Worm (Caenorhabditis elegans) whole organism, L3 larva: ENCODE data around the gene R05G6.4.

Source experiments
- aly-2 ChIP-seq: fragments of 150-350 bp; optimal IDR thresholded peaks from 2 replicates; lab custom pipeline; 2014; ENCODE audit warnings: missing biosample characterization, missing genetic modification characterization
- ama-1 ChIP-seq: fragments of 150-350 bp; optimal IDR thresholded peaks from 2 replicates; lab custom pipeline; 2018
- ceh-16 ChIP-seq: sonication (generic microtip); optimal IDR thresholded peaks from 2 replicates; lab custom pipeline; 2017; ENCODE audit warnings: missing biosample characterization, missing genetic modification characterization
- ceh-28 ChIP-seq: fragments of 150-350 bp; optimal IDR thresholded peaks from 2 replicates; lab custom pipeline; 2014; ENCODE audit warnings: missing biosample characterization, missing genetic modification reagents, missing genetic modification characterization
- ceh-9 ChIP-seq: sonication (generic microtip); optimal IDR thresholded peaks from 2 replicates; lab custom pipeline; 2018; ENCODE audit warnings: missing biosample characterization, missing genetic modification characterization
- daf-12 ChIP-seq: fragments of 150-350 bp; optimal IDR thresholded peaks from 2 replicates; lab custom pipeline; 2014; ENCODE audit warnings: missing biosample characterization, missing genetic modification reagents, missing genetic modification characterization
- egl-27 ChIP-seq: sonication (generic microtip); optimal IDR thresholded peaks from 4 replicates; lab custom pipeline; 2017; ENCODE audit warnings: missing biosample characterization, missing genetic modification reagents, missing genetic modification characterization
- elt-1 ChIP-seq: fragments of 150-350 bp; optimal IDR thresholded peaks from 2 replicates; lab custom pipeline; 2014; ENCODE audit warnings: missing biosample characterization, missing genetic modification characterization
- elt-2 ChIP-seq: sonication (generic microtip); optimal IDR thresholded peaks from 2 replicates; lab custom pipeline; 2016; ENCODE audit warnings: missing genetic modification reagents, mild to moderate bottlenecking, missing genetic modification characterization, missing compliant biosample characterization
- eor-1 ChIP-seq, 2 experiments: fragments of 150-350 bp; optimal IDR thresholded peaks; 2 replicates each; lab custom pipeline; 2014 to 2018; ENCODE audit warnings: missing biosample characterization in 2 of 2, missing genetic modification characterization in 2 of 2
- fkh-10 ChIP-seq: sonication (generic microtip); optimal IDR thresholded peaks from 2 replicates; lab custom pipeline; 2017; ENCODE audit warnings: missing biosample characterization, missing genetic modification reagents, missing genetic modification characterization
- fkh-2 ChIP-seq: fragments of 150-350 bp; optimal IDR thresholded peaks from 2 replicates; lab custom pipeline; 2014; ENCODE audit warnings: missing biosample characterization, missing genetic modification reagents, missing genetic modification characterization
- fos-1 ChIP-seq: fragments of 150-350 bp; optimal IDR thresholded peaks from 2 replicates; lab custom pipeline; 2014; ENCODE audit warnings: missing biosample characterization, missing genetic modification characterization
- jun-1 ChIP-seq: fragments of 150-350 bp; optimal IDR thresholded peaks from 2 replicates; lab custom pipeline; 2014; ENCODE audit warnings: missing biosample characterization, missing genetic modification reagents, missing genetic modification characterization
- lin-15B ChIP-seq: fragments of 150-350 bp; optimal IDR thresholded peaks from 2 replicates; lab custom pipeline; 2014; ENCODE audit warnings: missing biosample characterization, missing genetic modification characterization
- lin-39 ChIP-seq: fragments of 150-350 bp; optimal IDR thresholded peaks from 2 replicates; lab custom pipeline; 2018; ENCODE audit warnings: missing biosample characterization, missing genetic modification reagents, missing genetic modification characterization
- lsy-12 ChIP-seq: sonication (generic microtip); optimal IDR thresholded peaks from 2 replicates; lab custom pipeline; 2016; ENCODE audit warnings: mild to moderate bottlenecking, missing genetic modification characterization, missing compliant biosample characterization
- mdl-1 ChIP-seq: fragments of 150-350 bp; optimal IDR thresholded peaks from 2 replicates; lab custom pipeline; 2014; ENCODE audit warnings: missing biosample characterization, missing genetic modification characterization
- mml-1 ChIP-seq: fragments of 150-350 bp; sonication (generic microtip); optimal IDR thresholded peaks from 3 replicates; lab custom pipeline; 2014; ENCODE audit warnings: missing biosample characterization, missing genetic modification characterization
- nfya-1 ChIP-seq: sonication (generic microtip); optimal IDR thresholded peaks from 2 replicates; lab custom pipeline; 2017; ENCODE audit warnings: missing genetic modification characterization, mild to moderate bottlenecking, missing compliant biosample characterization, antibody characterized with exemption, moderate library complexity; ENCODE audit not compliant: insufficient read depth
- nhr-12 ChIP-seq: fragments of 150-350 bp; optimal IDR thresholded peaks from 2 replicates; lab custom pipeline; 2014; ENCODE audit warnings: missing biosample characterization, missing genetic modification characterization
- nhr-23 ChIP-seq: fragments of 150-350 bp; optimal IDR thresholded peaks from 2 replicates; lab custom pipeline; 2014; ENCODE audit warnings: missing biosample characterization, missing genetic modification reagents, missing genetic modification characterization
- nhr-237 ChIP-seq: fragments of 150-350 bp; optimal IDR thresholded peaks from 2 replicates; lab custom pipeline; 2014; ENCODE audit warnings: missing biosample characterization, missing genetic modification characterization
- nhr-25 ChIP-seq: sonication (generic microtip); optimal IDR thresholded peaks from 2 replicates; lab custom pipeline; 2017; ENCODE audit warnings: missing biosample characterization, missing genetic modification characterization
- nhr-28 ChIP-seq: fragments of 150-350 bp; optimal IDR thresholded peaks from 2 replicates; lab custom pipeline; 2014; ENCODE audit warnings: missing biosample characterization, missing genetic modification characterization
- nhr-43 ChIP-seq: sonication (generic microtip); optimal IDR thresholded peaks from 2 replicates; lab custom pipeline; 2016; ENCODE audit warnings: mild to moderate bottlenecking, missing genetic modification characterization, missing compliant biosample characterization; ENCODE audit not compliant: poor library complexity, severe bottlenecking
- nhr-76 ChIP-seq: fragments of 150-350 bp; sonication (generic microtip); optimal IDR thresholded peaks from 5 replicates; lab custom pipeline; 2014; ENCODE audit warnings: missing biosample characterization, missing genetic modification characterization
- pha-4 ChIP-seq: fragments of 150-350 bp; optimal IDR thresholded peaks from 2 replicates; lab custom pipeline; 2014; ENCODE audit warnings: missing biosample characterization, missing genetic modification reagents, missing genetic modification characterization
- pqm-1 ChIP-seq: fragments of 150-350 bp; optimal IDR thresholded peaks from 2 replicates; lab custom pipeline; 2017; ENCODE audit warnings: missing biosample characterization, missing genetic modification characterization, inconsistent platforms
- sea-2 ChIP-seq: fragments of 150-350 bp; sonication (generic microtip); optimal IDR thresholded peaks from 4 replicates; lab custom pipeline; 2014; ENCODE audit warnings: missing biosample characterization, missing genetic modification reagents, missing genetic modification characterization
- skn-1 ChIP-seq: fragments of 150-350 bp; optimal IDR thresholded peaks from 2 replicates; lab custom pipeline; 2014; ENCODE audit warnings: missing biosample characterization, missing genetic modification characterization
- tbx-2 ChIP-seq: sonication (generic microtip); optimal IDR thresholded peaks from 2 replicates; lab custom pipeline; 2016; ENCODE audit warnings: mild to moderate bottlenecking, missing genetic modification characterization, missing compliant biosample characterization
- unc-62 ChIP-seq: fragments of 150-350 bp; sonication (generic microtip); optimal IDR thresholded peaks from 4 replicates; lab custom pipeline; 2014; ENCODE audit warnings: missing biosample characterization, missing genetic modification reagents, missing genetic modification characterization
- zag-1 ChIP-seq: fragments of 150-350 bp; optimal IDR thresholded peaks from 2 replicates; lab custom pipeline; 2014; ENCODE audit warnings: missing biosample characterization, missing genetic modification characterization
- ztf-4 ChIP-seq: fragments of 150-350 bp; optimal IDR thresholded peaks from 2 replicates; lab custom pipeline; 2014; ENCODE audit warnings: missing biosample characterization, missing genetic modification characterization

R05G6.4 gene

ce11 chrIV:7547843-7548578, 35.0 kb downstream of the R05G6.4 start, which contains the start of the genes cdd-2 and oef-1:
Gene cdd-2, minus strand, starts transcription at chrIV:7547893.
Gene oef-1, plus strand, starts transcription at chrIV:7548417.
- no peak for TF ChIP-seq nhr-237 (tag; lab: Kevin White, UChicago)
- TF ChIP-seq zag-1 (tag; lab: Kevin White, UChicago), result no peak

DNA sequence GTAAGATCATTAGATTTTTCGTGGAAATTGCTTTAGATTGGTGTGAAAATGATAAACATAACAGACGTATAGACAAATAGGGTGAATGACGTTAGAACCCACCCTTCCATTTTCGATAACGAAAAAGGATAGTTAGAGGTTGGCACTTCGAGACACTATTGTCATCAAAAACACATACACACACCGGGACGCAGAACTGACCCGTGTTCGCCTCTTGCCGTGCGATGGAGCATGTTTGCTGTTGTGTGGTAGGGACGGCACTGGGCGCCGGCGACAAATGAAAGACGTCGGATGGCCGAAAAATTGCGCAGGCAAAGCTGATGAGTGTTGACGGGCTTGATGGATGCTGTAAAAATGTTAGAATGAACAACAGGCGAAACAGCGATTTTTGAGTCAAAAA, 36.8 kb downstream of the R05G6.4 start:
- TF ChIP-seq unc-62 (GFP tag; lab: Kevin White, UChicago) (no peak), aly-2 (tag; lab: Kevin White, UChicago) (no peak), nhr-12 (tag; lab: Kevin White, UChicago) (no peak), lin-39 (tag; lab: Kevin White, UChicago) (peak; percentile 54), ama-1 (lab: Kevin White, UChicago) (no peak), lin-15B (peak; percentile 66), ceh-16 (tag; lab: Kevin White, UChicago) (no peak), egl-27 (tag; lab: Kevin White, UChicago) (peak; percentile 47), fkh-2 (no peak), ceh-28 (tag; lab: Kevin White, UChicago) (no peak), pqm-1 (tag; lab: Kevin White, UChicago) (peak; percentile 68), tbx-2 (tag; lab: Kevin White, UChicago) (no peak), ztf-4 (tag; lab: Kevin White, UChicago) (no peak), fkh-10 (GFP tag; lab: Kevin White, UChicago) (no peak), sea-2 (GFP tag; lab: Kevin White, UChicago) (no peak), elt-1 (tag; lab: Kevin White, UChicago) (no peak), pha-4 (tag; lab: Kevin White, UChicago) (peak; percentile 54), ceh-9 (tag; lab: Kevin White, UChicago) (no peak), eor-1 (tag; optimal IDR thresholded peaks at IDR 0.05; lab: Kevin White, UChicago) (no peak), skn-1 (tag; lab: Kevin White, UChicago) (peak; percentile 71), nfya-1 (tag; lab: Kevin White, UChicago) (peak; percentile 57), jun-1 (tag; lab: Kevin White, UChicago) (no peak), nhr-23 (peak; percentile 27), nhr-76 (tag; lab: Kevin White, UChicago) (no peak), elt-2 (peak; percentile 70)

- TF ChIP-seq pqm-1 (tag; lab: Kevin White, UChicago), result peak; percentile 45
- no peak for TF ChIP-seq fkh-2
- TF ChIP-seq mml-1 (tag; lab: Kevin White, UChicago), result no peak
- no peak for TF ChIP-seq nhr-12 (tag; lab: Kevin White, UChicago)
- no peak for TF ChIP-seq mdl-1
- no peak for TF ChIP-seq lsy-12 (tag; lab: Kevin White, UChicago)
- no peak for TF ChIP-seq fkh-10 (GFP tag; lab: Kevin White, UChicago)
These were observed 37.4 kb downstream of the R05G6.4 start, which contains the start of gene pam-1 for ce11 chrIV:7550445-7550844. Gene pam-1, minus strand, starts transcription at chrIV:7550812.

DNA sequence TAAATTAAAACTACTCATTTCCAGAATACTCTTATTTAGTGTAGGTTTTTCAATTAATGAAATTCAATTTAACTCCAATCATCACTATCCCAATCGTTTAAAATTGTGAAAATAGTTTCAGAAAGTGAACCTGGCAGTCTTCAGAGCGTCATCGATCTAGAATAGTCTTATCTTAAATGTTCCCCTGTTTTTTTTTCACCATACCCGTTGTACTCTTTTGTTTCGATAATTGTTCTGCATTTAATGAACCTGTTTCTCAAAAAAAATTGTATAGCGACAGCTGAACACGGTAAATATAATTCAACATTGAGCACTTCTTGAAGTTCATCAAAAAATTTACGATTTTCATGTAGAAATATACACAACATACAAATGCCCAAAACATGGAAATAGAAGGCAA, 38.2 kb downstream of the R05G6.4 start:
- no peak for TF ChIP-seq ztf-4 (tag; lab: Kevin White, UChicago)
- TF ChIP-seq nhr-43 (tag; lab: Kevin White, UChicago), result peak; percentile 38
- peak; percentile 9 for TF ChIP-seq elt-2

DNA sequence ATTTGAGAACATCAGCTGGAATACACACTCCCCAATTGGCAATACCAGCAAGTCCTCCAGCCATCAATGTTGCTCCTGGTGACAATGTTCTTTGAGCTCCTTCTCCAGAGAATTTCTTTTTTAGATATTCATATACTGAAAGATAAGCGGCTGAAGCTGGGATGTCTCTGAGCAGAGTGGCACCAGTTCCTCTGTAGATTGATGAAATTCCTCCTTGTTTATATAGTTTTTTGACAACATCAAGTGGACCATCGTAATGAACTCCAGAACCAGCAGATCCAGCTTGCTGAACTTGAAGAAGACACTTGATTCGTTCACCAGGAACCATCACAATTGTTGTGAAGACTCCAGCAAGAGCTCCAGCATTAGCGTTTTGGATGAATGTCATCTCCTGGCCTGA, 39.1 kb downstream of the R05G6.4 start:
- TF ChIP-seq ceh-9 (tag; lab: Kevin White, UChicago) (no peak), fos-1 (no peak), ceh-16 (tag; lab: Kevin White, UChicago) (no peak), mdl-1 (no peak), egl-27 (tag; lab: Kevin White, UChicago) (no peak), elt-1 (tag; lab: Kevin White, UChicago) (no peak), nhr-25 (no peak), nhr-28 (no peak), daf-12 (tag; lab: Kevin White, UChicago) (no peak), mml-1 (tag; lab: Kevin White, UChicago) (no peak), fkh-10 (GFP tag; lab: Kevin White, UChicago) (no peak)
